Worm (Caenorhabditis elegans): ENCODE measurements around the gene mltn-5.

The mltn-5 gene

DNA sequence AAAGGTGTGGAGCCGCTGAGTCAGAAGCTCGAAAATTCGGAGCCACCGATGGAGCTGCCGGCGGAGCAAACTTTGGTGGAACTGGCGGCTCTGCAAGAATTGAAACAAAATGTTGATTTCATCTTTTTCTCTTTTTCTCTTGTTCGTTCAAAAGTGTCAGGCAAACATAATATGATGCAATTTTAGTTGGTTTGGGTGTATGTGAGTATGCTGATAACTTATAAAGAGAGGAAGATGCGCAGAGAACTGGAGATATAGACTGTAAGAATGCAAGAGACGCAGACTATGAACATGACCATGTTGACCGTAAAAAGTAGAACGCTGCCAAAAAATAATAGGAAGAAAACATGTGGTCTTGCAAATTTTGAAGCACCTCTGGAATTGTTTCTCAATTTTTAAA is 29.1 kb downstream of the mltn-5 start:
- TF ChIP-seq nhr-28 (tag; optimal IDR thresholded peaks at IDR 0.05), result no peak

DNA sequence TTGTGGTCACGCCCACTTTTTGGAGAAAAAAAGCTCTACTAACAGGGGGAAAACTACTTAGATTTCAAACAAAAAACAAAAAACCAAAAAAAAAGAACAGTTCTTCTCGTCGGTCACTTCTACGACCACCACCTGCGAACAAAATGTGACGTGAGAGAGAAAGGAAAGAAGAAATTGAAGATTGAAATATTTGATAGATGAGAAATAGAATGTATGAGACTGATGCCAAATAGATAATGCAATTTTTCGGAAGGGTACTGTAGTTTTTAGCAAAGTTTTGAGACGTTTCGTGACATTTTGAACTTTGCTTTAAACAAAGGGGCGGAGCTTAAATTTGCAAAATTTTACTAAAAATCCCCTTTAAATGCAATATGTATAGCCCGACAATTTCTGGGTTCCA is 30.0 kb downstream of the mltn-5 start:
- TF ChIP-seq tbx-8 (GFP tag; optimal IDR thresholded peaks at IDR 0.05) (no peak), flh-1 (GFP tag; optimal IDR thresholded peaks at IDR 0.05) (no peak), ztf-11 (tag; optimal IDR thresholded peaks at IDR 0.05) (no peak), unc-39 (tag; optimal IDR thresholded peaks at IDR 0.05) (no peak), elt-1 (tag; optimal IDR thresholded peaks at IDR 0.05; ENCODE audit: borderline replicate concordance, insufficient read depth) (no peak), blmp-1 (tag; optimal IDR thresholded peaks at IDR 0.05) (no peak), ceh-83 (GFP tag; optimal IDR thresholded peaks at IDR 0.05) (no peak), nhr-12 (tag; optimal IDR thresholded peaks at IDR 0.05) (no peak), hlh-1 (tag; optimal IDR thresholded peaks at IDR 0.05) (no peak), pha-4 (tag; optimal IDR thresholded peaks at IDR 0.05) (no peak), unc-120 (tag; optimal IDR thresholded peaks at IDR 0.05; ENCODE audit: poor library complexity, severe bottlenecking) (no peak), lsy-2 (tag; optimal IDR thresholded peaks at IDR 0.05) (no peak), elt-3 (tag; optimal IDR thresholded peaks at IDR 0.05) (no peak), mep-1 (tag; optimal IDR thresholded peaks at IDR 0.05) (no peak), ham-2 (GFP tag; optimal IDR thresholded peaks at IDR 0.05) (no peak)

DNA sequence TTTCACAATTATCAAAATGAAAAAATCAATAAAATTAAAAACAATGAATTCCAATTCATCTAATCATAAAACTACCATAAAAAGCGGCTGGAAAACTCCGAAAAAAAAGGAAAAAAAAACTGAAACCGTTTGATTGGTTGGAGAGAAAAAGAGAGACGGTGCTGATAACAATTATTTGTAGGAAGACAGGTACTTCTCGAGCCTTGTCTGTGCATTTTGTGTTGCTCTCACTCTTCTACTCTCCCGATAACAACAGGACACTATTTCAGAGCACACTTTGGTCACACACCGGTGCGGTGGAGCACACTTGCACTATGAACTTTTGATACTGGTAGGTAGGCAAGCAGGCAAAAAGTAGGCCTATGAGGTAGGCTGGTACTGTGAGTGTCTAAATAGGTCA is 31.5 kb downstream of the mltn-5 start:
- TF ChIP-seq snpc-4 (tag; optimal IDR thresholded peaks at IDR 0.05) (no peak), lin-32 (GFP tag; optimal IDR thresholded peaks at IDR 0.05) (no peak), nhr-237 (tag; optimal IDR thresholded peaks at IDR 0.05) (no peak), elt-3 (tag; optimal IDR thresholded peaks at IDR 0.05) (no peak), bed-3 (GFP tag; optimal IDR thresholded peaks at IDR 0.05) (no peak), sptf-1 (tag; optimal IDR thresholded peaks at IDR 0.05) (no peak), lin-13 (tag; optimal IDR thresholded peaks at IDR 0.05) (no peak), unc-39 (tag; optimal IDR thresholded peaks at IDR 0.05) (no peak), sem-2 (GFP tag; optimal IDR thresholded peaks at IDR 0.05) (no peak), unc-120 (tag; optimal IDR thresholded peaks at IDR 0.05; ENCODE audit: poor library complexity, severe bottlenecking) (no peak), lsy-2 (tag; optimal IDR thresholded peaks at IDR 0.05) (no peak), mep-1 (tag; optimal IDR thresholded peaks at IDR 0.05) (no peak), ces-1 (GFP tag; optimal IDR thresholded peaks at IDR 0.05) (no peak), pha-4 (tag; optimal IDR thresholded peaks at IDR 0.05) (no peak)

DNA sequence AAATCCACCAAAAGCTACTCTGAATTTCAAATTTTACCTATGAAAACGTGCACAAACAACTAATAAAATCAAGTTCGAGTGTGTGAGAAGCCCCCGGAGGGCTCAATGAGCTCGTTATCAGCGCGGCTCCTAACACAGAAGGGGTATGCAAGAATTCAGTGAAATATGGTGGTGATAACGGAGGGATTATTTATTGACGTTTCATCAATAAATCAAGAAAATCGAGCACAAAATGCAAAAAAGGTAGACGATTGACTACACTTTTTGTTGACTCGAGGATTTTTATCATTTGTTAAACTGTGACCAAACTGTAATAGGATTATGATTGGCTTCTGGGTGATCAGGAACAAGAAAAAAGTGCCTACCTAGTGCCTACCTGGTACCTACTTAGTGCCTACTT is 32.4 kb downstream of the mltn-5 start, which contains the start of gene zip-3:
TSS of gene zip-3 (minus strand) at position 21 of the 400 bp plus-strand sequence.
- TF ChIP-seq elt-3 (tag; optimal IDR thresholded peaks at IDR 0.05), result no peak
- TF ChIP-seq lsy-2 (tag; optimal IDR thresholded peaks at IDR 0.05), result no peak
- TF ChIP-seq cnd-1 (tag; optimal IDR thresholded peaks at IDR 0.05), result no peak
- TF ChIP-seq unc-62 (GFP tag; optimal IDR thresholded peaks at IDR 0.05), result no peak
- TF ChIP-seq ztf-11 (tag; optimal IDR thresholded peaks at IDR 0.05), result no peak
- TF ChIP-seq ces-1 (GFP tag; optimal IDR thresholded peaks at IDR 0.05), result no peak
- no peak for TF ChIP-seq mep-1 (tag; optimal IDR thresholded peaks at IDR 0.05)
- no peak for TF ChIP-seq sem-2 (GFP tag; optimal IDR thresholded peaks at IDR 0.05)
- TF ChIP-seq ceh-43 (GFP tag; optimal IDR thresholded peaks at IDR 0.05), result no peak
- TF ChIP-seq drap-1 (GFP tag; optimal IDR thresholded peaks at IDR 0.05), result no peak
- TF ChIP-seq nhr-76 (tag; optimal IDR thresholded peaks at IDR 0.05), result no peak

DNA sequence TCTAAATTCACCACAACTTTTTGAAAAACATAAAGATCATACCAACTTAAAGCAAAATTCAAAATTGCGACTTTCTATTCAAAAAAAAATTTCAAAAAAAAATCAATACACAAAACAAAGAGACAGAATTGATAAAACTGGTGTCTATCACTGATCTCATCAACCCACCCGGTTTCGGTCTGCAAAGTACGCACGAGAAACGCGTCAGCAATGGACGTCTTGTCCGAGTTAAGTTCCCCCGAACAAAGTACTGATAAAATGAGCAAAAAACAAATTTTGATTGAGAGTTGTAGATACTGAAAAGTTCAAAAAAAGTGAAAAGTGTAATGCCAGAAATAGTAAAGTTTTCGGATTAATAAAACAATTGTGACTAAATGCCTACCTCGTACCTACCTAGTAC is 33.4 kb downstream of the mltn-5 start:
- TF ChIP-seq lin-32 (GFP tag; optimal IDR thresholded peaks at IDR 0.05) (no peak), flh-1 (GFP tag; optimal IDR thresholded peaks at IDR 0.05) (no peak), zip-8 (tag; optimal IDR thresholded peaks at IDR 0.05) (no peak), ces-1 (GFP tag; optimal IDR thresholded peaks at IDR 0.05) (no peak)

DNA sequence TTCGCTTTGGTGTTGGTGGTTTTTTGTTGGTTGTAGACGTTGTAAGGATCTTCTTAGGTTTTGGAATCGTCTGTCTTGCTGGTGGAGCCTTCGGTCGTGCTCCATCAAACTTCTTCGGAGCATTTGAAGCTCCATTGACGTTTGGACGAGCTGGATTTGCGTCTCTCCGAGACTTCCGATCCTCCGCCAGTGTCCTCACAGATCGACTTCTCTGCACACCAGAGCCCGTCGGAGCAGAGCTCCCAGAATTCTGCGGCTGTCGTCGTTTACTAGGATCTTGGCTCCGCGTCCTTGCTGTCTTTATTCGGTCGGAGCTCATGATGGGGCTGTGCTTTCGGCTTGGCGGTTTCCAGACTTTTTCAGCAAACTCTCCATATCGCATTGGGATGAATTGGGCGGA is 36.6 kb downstream of the mltn-5 start:
- no peak for TF ChIP-seq bed-3 (GFP tag; optimal IDR thresholded peaks at IDR 0.05)
- TF ChIP-seq mls-2 (tag; optimal IDR thresholded peaks at IDR 0.05), result no peak
- TF ChIP-seq ceh-83 (GFP tag; optimal IDR thresholded peaks at IDR 0.05), result no peak
- TF ChIP-seq lin-13 (tag; optimal IDR thresholded peaks at IDR 0.05), result no peak
- TF ChIP-seq mab-5 (tag; optimal IDR thresholded peaks at IDR 0.05), result no peak
- no peak for TF ChIP-seq nhr-2 (tag; optimal IDR thresholded peaks at IDR 0.05)
- TF ChIP-seq zip-8 (tag; optimal IDR thresholded peaks at IDR 0.05), result no peak
- no peak for TF ChIP-seq sem-2 (GFP tag; optimal IDR thresholded peaks at IDR 0.05)
- no peak for TF ChIP-seq unc-62 (GFP tag; optimal IDR thresholded peaks at IDR 0.05)
- TF ChIP-seq mep-1 (tag; optimal IDR thresholded peaks at IDR 0.05), result no peak
- TF ChIP-seq unc-39 (tag; optimal IDR thresholded peaks at IDR 0.05), result no peak
- no peak for TF ChIP-seq blmp-1 (tag; optimal IDR thresholded peaks at IDR 0.05)
- TF ChIP-seq tbx-8 (GFP tag; optimal IDR thresholded peaks at IDR 0.05), result no peak
- no peak for TF ChIP-seq nhr-237 (tag; optimal IDR thresholded peaks at IDR 0.05)
- TF ChIP-seq ceh-43 (GFP tag; optimal IDR thresholded peaks at IDR 0.05), result no peak
- no peak for TF ChIP-seq lin-32 (GFP tag; optimal IDR thresholded peaks at IDR 0.05)
- no peak for TF ChIP-seq ztf-11 (tag; optimal IDR thresholded peaks at IDR 0.05)

Data from whole organism, mixed stage, embryonic.